Fruit fly (Drosophila melanogaster) ovary, adult (tissue): ENCODE data around the gene CG12679.

Source experiments
- CG17801 ChIP-seq: fragments of 200-800 bp; optimal IDR thresholded peaks from 2 replicates; lab custom pipeline; 2019; ENCODE audit warnings: missing biosample characterization, mild to moderate bottlenecking, missing genetic modification characterization, moderate library complexity; ENCODE audit not compliant: partially characterized antibody

CG12679 gene

dm6 chrX:20385865-20386264, 9.5 kb upstream of the CG12679 start:
- TF ChIP-seq CG17801, result no peak

dm6 chrX:20342205-20342604, 34.1 kb downstream of the CG12679 start:
- no peak for TF ChIP-seq CG17801

- no peak for TF ChIP-seq CG17801
These were observed 46.0 kb downstream of the CG12679 start, which contains the start of gene CG1504 for dm6 chrX:20330278-20330677. CG1504 (minus strand) TSS chrX:20330372.

- TF ChIP-seq CG17801, result no peak
These were observed 49.2 kb downstream of the CG12679 start, which contains the start of gene CG1631 for dm6 chrX:20327144-20327543. CG1631 (plus strand) TSS chrX:20327444.
